Fruit fly (Drosophila melanogaster) whole organism, wandering third instar larva: ENCODE results near the gene TrpRS.

Source experiments
- OdsH ChIP-seq: fragments of 200-800 bp; sonication (Bioruptor generic); optimal IDR thresholded peaks from 2 replicates; lab custom pipeline; 2016; ENCODE audit warnings: missing biosample characterization, mild to moderate bottlenecking, missing genetic modification characterization
- rgr ChIP-seq: fragments of 200-800 bp; sonication (Bioruptor generic); optimal IDR thresholded peaks from 3 replicates; lab custom pipeline; 2016; ENCODE audit warnings: missing biosample characterization, mild to moderate bottlenecking, missing genetic modification characterization

- TF ChIP-seq OdsH (GFP tag; lab: Kevin White, UChicago) (peak; percentile 8), rgr (peak; percentile 1)
Measured at dm6 chr3R:9224807-9225206, 41.9 kb downstream of the TrpRS start.
